Worm (Caenorhabditis elegans): ENCODE data around the gene dhhc-14.
A peak's percentile ranks its signal among the peaks of the same experiment; 100 is the strongest.

dhhc-14 gene

DNA sequence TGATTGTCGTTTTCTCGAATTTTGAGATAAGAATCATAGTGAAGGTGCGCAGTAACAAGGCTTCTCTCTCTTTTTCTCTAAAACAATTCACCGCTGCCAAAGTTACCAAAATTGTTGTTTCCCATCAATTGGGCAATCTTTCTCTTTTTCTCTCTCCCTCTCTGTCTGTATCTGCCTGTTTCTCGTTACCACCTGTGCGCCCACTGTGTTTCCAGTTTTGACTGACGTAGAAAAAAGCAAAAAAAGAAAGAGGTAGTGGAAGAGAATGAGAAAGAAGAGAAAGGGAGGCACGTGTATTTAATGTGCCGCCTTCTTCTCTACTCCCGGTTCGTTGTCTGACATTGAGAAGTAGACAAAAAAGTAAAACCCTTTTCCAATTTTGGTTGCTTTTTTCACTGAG, 2.0 kb upstream of the dhhc-14 start (continued):
- TF ChIP-seq tra-1 (GFP tag; IDR thresholded peaks at IDR 0.05), result peak; percentile 88
- peak; percentile 41; the same call in 1 of the 2 replicates for TF ChIP-seq pha-4 (GFP tag; IDR thresholded peaks at IDR 0.05)
- no peak for TF ChIP-seq pha-4 (tag; optimal IDR thresholded peaks at IDR 0.05)

DNA sequence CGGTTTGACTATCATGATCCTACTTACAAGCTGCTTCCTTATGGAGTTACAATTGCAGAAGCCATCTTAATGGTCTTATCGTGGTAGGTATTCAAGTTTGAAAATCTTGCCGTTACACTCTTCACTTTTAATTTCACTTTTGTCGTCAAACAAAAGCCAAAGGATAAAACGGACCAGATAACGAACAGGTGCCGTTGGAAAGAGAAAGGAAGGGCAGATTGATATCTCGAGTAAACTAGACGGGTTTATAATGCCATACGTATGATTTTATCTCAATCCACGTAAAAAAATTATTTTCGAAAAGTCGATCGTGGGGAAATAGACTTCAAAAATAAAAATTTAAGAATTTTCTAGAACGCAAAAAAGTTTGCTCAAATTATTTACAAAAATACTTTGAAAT, 2.0 kb downstream of the dhhc-14 start:
- no peak for TF ChIP-seq hlh-11 (tag; optimal IDR thresholded peaks at IDR 0.05)
- TF ChIP-seq unc-62 (GFP tag; optimal IDR thresholded peaks at IDR 0.05 in 1 of 2), result peak in 1 of 2 experiments; percentile 87
- TF ChIP-seq unc-62 (tag; optimal IDR thresholded peaks at IDR 0.05), result no peak

DNA sequence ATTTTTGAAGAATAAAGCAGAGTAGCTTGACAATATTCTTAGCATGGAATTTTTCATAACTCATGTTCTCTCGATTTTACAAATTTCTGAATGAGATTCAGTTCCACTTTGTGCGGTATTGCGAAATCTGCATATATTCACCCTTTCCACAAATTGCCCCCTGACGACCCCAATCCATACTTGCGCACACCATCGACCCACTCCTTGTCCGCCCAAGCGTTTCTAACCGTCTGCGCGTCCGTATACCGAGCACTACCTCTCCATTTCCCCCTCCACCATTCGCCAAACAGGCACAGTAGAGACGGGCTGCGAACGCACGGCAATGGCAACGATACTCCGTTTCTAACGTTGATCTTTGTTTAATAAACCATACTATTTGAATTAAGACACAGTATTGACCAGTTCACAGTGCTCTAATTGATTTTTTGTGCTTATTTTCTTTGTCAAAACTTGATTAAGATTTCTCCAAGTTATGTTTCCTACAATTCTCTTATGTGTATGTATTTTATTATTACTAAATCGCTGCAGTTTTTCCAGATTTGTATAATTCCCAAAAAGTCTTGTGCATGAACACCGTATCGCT, 4.6 kb downstream of the dhhc-14 start, which contains the start of gene utx-1:
Gene utx-1 (plus strand): TSS at position 533 of the 583 bp plus-strand sequence.
- no peak for TF ChIP-seq zip-11 (GFP tag; IDR thresholded peaks at IDR 0.05)
- peak; percentile 18 for TF ChIP-seq nhr-6 (tag; optimal IDR thresholded peaks at IDR 0.05)
- TF ChIP-seq hlh-11 (tag; optimal IDR thresholded peaks at IDR 0.05), result peak; percentile 7
- TF ChIP-seq mep-1 (tag; optimal IDR thresholded peaks at IDR 0.05), result peak; percentile 31
- TF ChIP-seq hif-1 (tag; optimal IDR thresholded peaks at IDR 0.05), result peak in 1 of 2 experiments; percentile 21
- TF ChIP-seq ctbp-1 (GFP tag; IDR thresholded peaks at IDR 0.05), result no peak
- TF ChIP-seq daf-16 (GFP tag; optimal IDR thresholded peaks at IDR 0.05), result no peak
- peak; percentile 18 for TF ChIP-seq daf-16 (tag; optimal IDR thresholded peaks at IDR 0.05)
- no peak for TF ChIP-seq Y5F2A.4 (GFP tag; optimal IDR thresholded peaks at IDR 0.05)
- TF ChIP-seq lsy-2 (tag; optimal IDR thresholded peaks at IDR 0.05), result peak in 1 of 2 experiments; percentile 10
- peak; percentile 27 for TF ChIP-seq F37D6.2 (tag; optimal IDR thresholded peaks at IDR 0.05)
- TF ChIP-seq R02D3.7 (tag; optimal IDR thresholded peaks at IDR 0.05), result no peak
- TF ChIP-seq rbr-2 (tag; optimal IDR thresholded peaks at IDR 0.05), result peak; percentile 55
- TF ChIP-seq lin-29 (GFP tag; IDR thresholded peaks at IDR 0.05), result peak; percentile 17; the same call in 1 of the 2 replicates
- TF ChIP-seq lin-13 (GFP tag; optimal IDR thresholded peaks at IDR 0.05), result no peak
- no peak for TF ChIP-seq zfp-3 (GFP tag; conservative IDR thresholded peaks at IDR 0.05)
- TF ChIP-seq mxl-2 (GFP tag; conservative IDR thresholded peaks at IDR 0.05), result no peak
- no peak for TF ChIP-seq nhr-41 (GFP tag; IDR thresholded peaks at IDR 0.05)
- no peak for TF ChIP-seq Y105C5A.15 (GFP tag; IDR thresholded peaks at IDR 0.05)
- 0 out of 2 replicates have a peak, but pooled peaks have one; percentile 8 for TF ChIP-seq egl-43 (GFP tag; IDR thresholded peaks at IDR 0.05)
- no peak for TF ChIP-seq lin-1 (GFP tag; IDR thresholded peaks at IDR 0.05)
- TF ChIP-seq T20F7.1 (GFP tag; optimal IDR thresholded peaks at IDR 0.05), result peak; percentile 72
- no peak for TF ChIP-seq daf-8 (GFP tag; IDR thresholded peaks at IDR 0.05)
- peak; percentile 2 for TF ChIP-seq mxl-3 (GFP tag; optimal IDR thresholded peaks at IDR 0.05)
- no peak for TF ChIP-seq gei-8 (GFP tag; optimal IDR thresholded peaks at IDR 0.05)
- TF ChIP-seq F10B5.3 (tag; optimal IDR thresholded peaks at IDR 0.05), result no peak
- TF ChIP-seq aha-1 (tag), result peak; percentile 77
- peak in 1 of 2 experiments; percentile 31 for TF ChIP-seq mdl-1 (tag; optimal IDR thresholded peaks at IDR 0.05)
- no peak for TF ChIP-seq nhr-237 (tag; optimal IDR thresholded peaks at IDR 0.05)
- TF ChIP-seq ztf-7 (tag; optimal IDR thresholded peaks at IDR 0.05), result no peak
- TF ChIP-seq mes-2 (tag; optimal IDR thresholded peaks at IDR 0.05; ENCODE audit: poor library complexity, severe bottlenecking), result peak; percentile 69
- no peak for TF ChIP-seq spr-3 (GFP tag; optimal IDR thresholded peaks at IDR 0.05)
- no peak for TF ChIP-seq spr-1 (tag; optimal IDR thresholded peaks at IDR 0.05)
- peak; percentile 30 for TF ChIP-seq hlh-30 (tag; optimal IDR thresholded peaks at IDR 0.05; ENCODE audit: insufficient read depth)
- TF ChIP-seq dve-1 (tag; optimal IDR thresholded peaks at IDR 0.05; ENCODE audit: insufficient read depth), result peak; percentile 10
- no peak for TF ChIP-seq ZK337.2 (GFP tag; IDR thresholded peaks at IDR 0.05)
- TF ChIP-seq hmg-1.1 (GFP tag; IDR thresholded peaks at IDR 0.05), result 0 out of 2 replicates have a peak, but pooled peaks have one; percentile 42
- no peak for TF ChIP-seq lin-39 (tag; optimal IDR thresholded peaks at IDR 0.05)
- peak; percentile 31 for TF ChIP-seq nhr-102 (tag; optimal IDR thresholded peaks at IDR 0.05)
- no peak for TF ChIP-seq zip-2 (tag; optimal IDR thresholded peaks at IDR 0.05)
